Worm (Caenorhabditis elegans) whole organism, early embryonic: Measurements from ENCODE around the gene T28A11.13.

Experiments
- B0310.2 ChIP-seq: sonication (generic microtip); optimal IDR thresholded peaks from 2 replicates; lab custom pipeline; 2016; ENCODE audit warnings: mild to moderate bottlenecking, missing genetic modification characterization, missing compliant biosample characterization
- F13C5.2 ChIP-seq: sonication (generic microtip); optimal IDR thresholded peaks from 2 replicates; lab custom pipeline; 2017; ENCODE audit warnings: mild to moderate bottlenecking, missing genetic modification characterization, inconsistent platforms, missing compliant biosample characterization
- aly-1 ChIP-seq: sonication (generic microtip); optimal IDR thresholded peaks from 2 replicates; lab custom pipeline; 2016; ENCODE audit warnings: missing genetic modification characterization, missing compliant biosample characterization
- ama-1 ChIP-seq: fragments of 150-350 bp; optimal IDR thresholded peaks from 2 replicates; lab custom pipeline; 2014
- ceh-13 ChIP-seq: fragments of 200-800 bp; sonication (Bioruptor generic); optimal IDR thresholded peaks from 2 replicates; lab custom pipeline; 2018; ENCODE audit warnings: mild to moderate bottlenecking, missing genetic modification characterization, missing compliant biosample characterization
- ceh-36 ChIP-seq: sonication (generic microtip); optimal IDR thresholded peaks from 2 replicates; lab custom pipeline; 2016; ENCODE audit warnings: missing genetic modification characterization, inconsistent platforms, missing compliant biosample characterization
- ets-7 ChIP-seq: sonication (generic microtip); optimal IDR thresholded peaks from 2 replicates; lab custom pipeline; 2016; ENCODE audit warnings: missing genotype, missing genetic modification characterization, missing compliant biosample characterization
- flt-1 ChIP-seq: fragments of 200-800 bp; sonication (Bioruptor generic); IDR thresholded peaks from 2 replicates; pipeline ENCODE4 v1.3.6; 2022; ENCODE audit warnings: missing genetic modification characterization, missing compliant biosample characterization
- hmbx-1 ChIP-seq: sonication (generic microtip); optimal IDR thresholded peaks from 2 replicates; lab custom pipeline; 2016; ENCODE audit warnings: mild to moderate bottlenecking, missing genetic modification characterization, missing compliant biosample characterization
- hmg-4 ChIP-seq: fragments of 200-800 bp; sonication (Bioruptor generic); optimal IDR thresholded peaks from 2 replicates; lab custom pipeline; 2018; ENCODE audit warnings: mild to moderate bottlenecking, missing genetic modification characterization, missing compliant biosample characterization
- hnd-1 ChIP-seq: sonication (generic microtip); optimal IDR thresholded peaks from 2 replicates; lab custom pipeline; 2016; ENCODE audit warnings: missing genetic modification characterization, missing compliant biosample characterization
- pes-1 ChIP-seq: fragments of 200-800 bp; sonication (Bioruptor generic); IDR thresholded peaks from 2 replicates; pipeline ENCODE4 v1.3.6; 2022; ENCODE audit warnings: missing genetic modification reagents, missing genetic modification characterization, missing compliant biosample characterization
- scrt-1 ChIP-seq: fragments of 200-800 bp; sonication (Bioruptor generic); IDR thresholded peaks from 2 replicates; pipeline ENCODE4 v1.3.6; 2022; ENCODE audit warnings: missing genetic modification characterization, missing compliant biosample characterization
- sea-1 ChIP-seq: fragments of 200-800 bp; sonication (Bioruptor generic); conservative IDR thresholded peaks from 2 replicates; pipeline ENCODE4 v1.3.6; 2022; ENCODE audit warnings: missing genetic modification characterization, missing compliant biosample characterization
- tbx-11 ChIP-seq: fragments of 200-800 bp; sonication (Bioruptor generic); IDR thresholded peaks from 2 replicates; pipeline ENCODE4 v1.3.6; 2022; ENCODE audit warnings: missing genetic modification characterization, missing compliant biosample characterization
- tbx-37 ChIP-seq: fragments of 200-800 bp; sonication (Bioruptor generic); conservative IDR thresholded peaks from 2 replicates; pipeline ENCODE4 v1.3.6; 2022; ENCODE audit warnings: missing genetic modification reagents, missing genetic modification characterization, missing compliant biosample characterization
- tra-4 ChIP-seq: sonication (generic microtip); optimal IDR thresholded peaks from 2 replicates; lab custom pipeline; 2017; ENCODE audit warnings: missing genetic modification characterization, missing compliant biosample characterization

The T28A11.13 gene

DNA sequence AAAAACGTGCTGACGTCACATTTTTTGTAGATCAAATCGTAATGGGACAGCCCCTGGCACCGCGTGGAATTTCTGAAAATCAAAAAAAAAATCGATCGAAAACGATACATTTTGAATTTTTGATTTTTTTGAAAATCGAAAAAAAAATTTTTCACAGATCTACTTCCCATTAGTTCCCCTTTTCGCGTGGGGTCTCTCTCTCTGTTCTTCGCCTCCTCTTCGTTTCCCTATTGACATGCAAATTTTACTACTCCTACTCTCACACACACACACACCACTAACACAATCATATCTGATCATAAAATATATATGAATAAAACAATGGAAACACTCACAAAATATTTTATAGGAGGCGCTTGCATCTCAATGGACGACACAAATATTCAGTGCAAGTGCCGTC, 31.4 kb downstream of the T28A11.13 start:
- no peak for TF ChIP-seq flt-1
- TF ChIP-seq tra-4 (tag; lab: Kevin White, UChicago): no peak
- no peak for TF ChIP-seq sea-1
- TF ChIP-seq F13C5.2 (tag; lab: Kevin White, UChicago): no peak
- no peak for TF ChIP-seq B0310.2 (tag; lab: Kevin White, UChicago)
- TF ChIP-seq tbx-37 (GFP tag; lab: Robert Waterston, UW): no peak
- no peak for TF ChIP-seq tbx-11 (GFP tag; lab: Robert Waterston, UW)
- no peak for TF ChIP-seq hmg-4 (GFP tag; lab: Kevin White, UChicago)
- TF ChIP-seq hmbx-1: no peak
- no peak for TF ChIP-seq ets-7 (tag; lab: Kevin White, UChicago)
- TF ChIP-seq hnd-1 (tag; lab: Kevin White, UChicago): no peak
- TF ChIP-seq ama-1 (lab: Kevin White, UChicago): no peak
- no peak for TF ChIP-seq pes-1 (GFP tag; lab: Robert Waterston, UW)
- no peak for TF ChIP-seq ceh-13 (GFP tag; lab: Kevin White, UChicago)
- no peak for TF ChIP-seq scrt-1 (GFP tag; lab: Robert Waterston, UW)
- no peak for TF ChIP-seq aly-1 (tag; lab: Kevin White, UChicago)

DNA sequence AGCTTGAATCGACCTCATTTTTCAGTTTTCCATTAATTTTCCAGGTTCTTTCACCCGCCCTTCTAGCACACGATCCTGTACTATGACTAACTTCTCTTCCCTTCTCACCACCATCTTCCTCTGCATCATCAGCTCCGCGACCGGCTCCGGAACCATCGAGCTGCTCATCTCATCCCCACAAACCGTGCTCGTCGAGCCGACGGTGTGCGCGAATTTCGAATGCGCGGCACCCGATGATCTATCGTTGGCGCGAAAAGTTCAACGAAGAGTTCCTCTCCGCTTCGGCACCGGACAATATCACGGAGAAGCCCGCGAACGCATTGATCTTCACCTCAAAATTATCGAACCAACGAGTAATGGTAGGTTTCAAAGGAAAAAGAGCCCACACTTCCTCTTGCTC, 39.9 kb downstream of the T28A11.13 start, which contains the start of gene apx-1:
TSS of gene apx-1 (plus strand) at position 50 of the 400 bp plus-strand sequence.
- TF ChIP-seq aly-1 (tag; lab: Kevin White, UChicago) (no peak), ceh-13 (GFP tag; lab: Kevin White, UChicago) (no peak), tbx-37 (GFP tag; lab: Robert Waterston, UW) (no peak), tbx-11 (GFP tag; lab: Robert Waterston, UW) (no peak), tra-4 (tag; lab: Kevin White, UChicago) (no peak)

DNA sequence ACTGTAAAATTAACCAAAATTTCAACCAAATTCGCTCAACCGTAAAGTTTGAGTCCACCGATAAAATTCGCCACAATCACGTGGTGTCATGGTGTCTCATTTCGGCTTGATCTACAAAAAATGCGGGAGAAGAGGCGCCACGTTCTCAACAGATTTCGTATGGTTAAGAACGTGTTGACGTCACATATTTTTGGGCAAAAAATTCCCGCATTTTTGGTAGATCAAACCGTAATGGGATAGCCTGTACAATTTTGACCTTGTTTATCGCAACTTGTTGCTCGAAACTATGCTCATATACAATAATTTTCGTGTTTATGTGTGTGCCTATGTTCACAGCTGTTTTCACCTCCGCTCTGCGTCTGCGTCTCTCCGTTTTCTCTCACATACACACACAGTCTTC, 41.1 kb downstream of the T28A11.13 start:
- no peak for TF ChIP-seq ceh-36
- TF ChIP-seq flt-1: no peak
- TF ChIP-seq aly-1 (tag; lab: Kevin White, UChicago): no peak
- TF ChIP-seq ets-7 (tag; lab: Kevin White, UChicago): no peak
- no peak for TF ChIP-seq pes-1 (GFP tag; lab: Robert Waterston, UW)
- TF ChIP-seq scrt-1 (GFP tag; lab: Robert Waterston, UW): no peak

DNA sequence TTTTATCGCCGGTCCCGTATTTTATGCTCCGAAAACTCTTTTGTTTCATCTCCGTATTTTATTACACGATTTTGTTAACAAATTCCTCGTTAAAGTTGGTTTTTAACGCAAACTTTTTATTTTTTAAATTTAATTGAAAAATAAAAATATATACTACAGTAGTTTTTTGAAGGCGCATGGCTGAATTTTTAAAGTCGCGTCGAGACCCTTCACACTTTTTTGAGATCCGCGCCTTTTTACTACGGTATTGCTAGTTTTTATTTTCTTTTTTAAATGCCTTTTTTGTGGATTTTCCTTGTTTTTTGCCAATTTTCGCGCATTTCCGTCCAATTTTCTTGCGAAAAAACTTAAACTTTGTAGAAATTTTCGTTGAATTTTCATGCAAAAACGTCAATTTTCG, 45.6 kb downstream of the T28A11.13 start:
- no peak for TF ChIP-seq ceh-36
- no peak for TF ChIP-seq flt-1

DNA sequence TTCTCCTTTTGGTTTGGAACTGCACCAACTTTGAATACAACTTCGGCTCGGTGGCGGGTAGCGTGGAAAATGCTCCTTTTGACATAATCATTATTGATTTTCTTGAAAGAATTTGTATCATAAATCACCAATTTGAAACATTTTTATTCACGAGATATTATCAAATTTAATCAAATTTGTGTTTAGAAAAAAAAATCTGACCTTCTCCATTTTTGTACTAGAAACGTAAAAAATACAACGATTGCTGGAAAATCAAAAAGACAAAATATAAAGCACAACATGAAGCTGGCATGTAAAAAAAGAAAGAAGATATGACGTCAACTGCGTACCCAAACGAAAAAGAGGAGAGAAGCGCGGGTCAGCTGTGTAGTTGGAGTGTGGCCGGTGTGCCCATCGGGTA, 49.7 kb downstream of the T28A11.13 start, which contains the start of gene K08D9.4:
TSS of gene K08D9.4 (minus strand) at position 101 of the 400 bp plus-strand sequence.
- TF ChIP-seq tbx-11 (GFP tag; lab: Robert Waterston, UW): no peak
- no peak for TF ChIP-seq flt-1
- no peak for TF ChIP-seq aly-1 (tag; lab: Kevin White, UChicago)
